Worm (Caenorhabditis elegans) whole organism, L3 larva: ENCODE results near the gene F59A6.13.

Source experiments
- aly-2 ChIP-seq: fragments of 150-350 bp; optimal IDR thresholded peaks from 2 replicates; lab custom pipeline; 2014; ENCODE audit warnings: missing biosample characterization, missing genetic modification characterization
- ama-1 ChIP-seq: fragments of 150-350 bp; optimal IDR thresholded peaks from 2 replicates; lab custom pipeline; 2018
- jun-1 ChIP-seq: fragments of 150-350 bp; optimal IDR thresholded peaks from 2 replicates; lab custom pipeline; 2014; ENCODE audit warnings: missing biosample characterization, missing genetic modification reagents, missing genetic modification characterization
- nhr-11 ChIP-seq: fragments of 150-350 bp; optimal IDR thresholded peaks from 2 replicates; lab custom pipeline; 2014; ENCODE audit warnings: missing biosample characterization, missing genetic modification characterization
- nhr-12 ChIP-seq: fragments of 150-350 bp; optimal IDR thresholded peaks from 2 replicates; lab custom pipeline; 2014; ENCODE audit warnings: missing biosample characterization, missing genetic modification characterization
- nhr-23 ChIP-seq: fragments of 150-350 bp; optimal IDR thresholded peaks from 2 replicates; lab custom pipeline; 2014; ENCODE audit warnings: missing biosample characterization, missing genetic modification reagents, missing genetic modification characterization
- nhr-28 ChIP-seq: fragments of 150-350 bp; optimal IDR thresholded peaks from 2 replicates; lab custom pipeline; 2014; ENCODE audit warnings: missing biosample characterization, missing genetic modification characterization
- pqm-1 ChIP-seq: fragments of 150-350 bp; optimal IDR thresholded peaks from 2 replicates; lab custom pipeline; 2017; ENCODE audit warnings: missing biosample characterization, missing genetic modification characterization, inconsistent platforms
- snpc-4 ChIP-seq: fragments of 150-350 bp; optimal IDR thresholded peaks from 2 replicates; lab custom pipeline; 2014; ENCODE audit warnings: missing biosample characterization, missing genetic modification characterization
- unc-62 ChIP-seq: fragments of 150-350 bp; sonication (generic microtip); optimal IDR thresholded peaks from 4 replicates; lab custom pipeline; 2014; ENCODE audit warnings: missing biosample characterization, missing genetic modification reagents, missing genetic modification characterization
- ztf-4 ChIP-seq: fragments of 150-350 bp; optimal IDR thresholded peaks from 2 replicates; lab custom pipeline; 2014; ENCODE audit warnings: missing biosample characterization, missing genetic modification characterization

DNA sequence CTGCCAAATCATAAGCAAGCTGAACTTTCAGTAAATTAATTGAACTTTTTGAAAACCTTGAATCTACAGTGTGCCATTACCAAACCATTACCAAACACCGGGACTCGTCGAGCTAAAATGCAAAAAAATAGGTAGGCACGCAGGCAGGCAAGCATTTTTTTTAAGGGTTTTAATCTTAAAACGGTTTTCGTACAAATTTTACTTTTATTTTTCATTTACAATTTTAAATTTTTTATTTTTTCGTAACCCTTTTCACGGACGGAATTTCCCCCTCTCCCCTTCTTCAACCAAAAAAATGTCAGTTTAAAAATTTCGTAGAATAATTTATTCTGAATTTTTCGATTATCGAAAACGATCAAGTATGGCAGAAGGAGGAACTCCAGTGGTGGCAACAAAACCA lies 8.2 kb upstream of the F59A6.13 start, which contains the start of gene F59A6.2:
- TF ChIP-seq nhr-28 (no peak), unc-62 (GFP tag; lab: Kevin White, UChicago) (no peak), ztf-4 (tag; lab: Kevin White, UChicago) (no peak), jun-1 (tag; lab: Kevin White, UChicago) (no peak), ama-1 (lab: Kevin White, UChicago) (no peak), nhr-23 (tag; lab: Kevin White, UChicago) (no peak), snpc-4 (tag; lab: Kevin White, UChicago) (no peak), nhr-12 (tag; lab: Kevin White, UChicago) (no peak), nhr-11 (tag; lab: Kevin White, UChicago) (no peak), pqm-1 (tag; lab: Kevin White, UChicago) (no peak), aly-2 (tag; lab: Kevin White, UChicago) (no peak)
